Fruit fly (Drosophila melanogaster) whole organism, embryonic: ENCODE data around the gene Ptp36E.
A peak's percentile ranks its signal among the peaks of the same experiment; 100 is the strongest.

ENCODE experiments used
- Ada2b ChIP-seq: fragments of 200-800 bp; sonication (Bioruptor generic); IDR thresholded peaks from 2 replicates; pipeline ENCODE4 v1.3.6; 2022; ENCODE audit warnings: missing biosample characterization, missing genetic modification characterization
- CG10979 ChIP-seq: fragments of 200-800 bp; sonication (Bioruptor generic); optimal IDR thresholded peaks from 2 replicates; lab custom pipeline; 2018; ENCODE audit warnings: missing biosample characterization, mild to moderate bottlenecking, missing genetic modification characterization, moderate library complexity
- CG11723 ChIP-seq: fragments of 200-800 bp; sonication (Bioruptor generic); optimal IDR thresholded peaks from 2 replicates; lab custom pipeline; 2017; ENCODE audit warnings: missing biosample characterization, mild to moderate bottlenecking, missing genetic modification characterization
- CG13287 ChIP-seq: fragments of 200-800 bp; sonication (Bioruptor generic); IDR thresholded peaks from 2 replicates; pipeline ENCODE4 v1.3.6; 2022; ENCODE audit warnings: missing biosample characterization, missing genetic modification characterization; ENCODE audit not compliant: partially characterized antibody
- CG14860 ChIP-seq: fragments of 200-800 bp; sonication (Bioruptor generic); IDR thresholded peaks from 3 replicates; pipeline ENCODE4 v1.3.6; 2022; ENCODE audit warnings: missing biosample characterization, missing genetic modification characterization; ENCODE audit not compliant: partially characterized antibody
- CG16815 ChIP-seq: fragments of 200-800 bp; sonication (Bioruptor generic); optimal IDR thresholded peaks from 3 replicates; lab custom pipeline; 2017; ENCODE audit warnings: missing biosample characterization, mild to moderate bottlenecking, missing genetic modification characterization
- CG17359 ChIP-seq: fragments of 200-800 bp; sonication (Bioruptor generic); optimal IDR thresholded peaks from 3 replicates; lab custom pipeline; 2018; ENCODE audit warnings: missing biosample characterization, mild to moderate bottlenecking, missing genetic modification characterization, moderate library complexity
- CG17568 ChIP-seq: fragments of 200-800 bp; sonication (Bioruptor generic); optimal IDR thresholded peaks from 2 replicates; lab custom pipeline; 2018; ENCODE audit warnings: missing biosample characterization, mild to moderate bottlenecking, missing genetic modification characterization, moderate library complexity
- CG17829 ChIP-seq: fragments of 200-800 bp; optimal IDR thresholded peaks from 2 replicates; lab custom pipeline; 2019; ENCODE audit warnings: missing biosample characterization, mild to moderate bottlenecking, missing genetic modification characterization, moderate library complexity
- CG18599 ChIP-seq: fragments of 200-800 bp; sonication (Bioruptor generic); optimal IDR thresholded peaks from 3 replicates; lab custom pipeline; 2017; ENCODE audit warnings: missing biosample characterization, missing genetic modification characterization, mild to moderate bottlenecking, moderate library complexity, missing genetic modification reagents
- CG2889 ChIP-seq: fragments of 200-800 bp; sonication (Bioruptor generic); IDR thresholded peaks from 3 replicates; pipeline ENCODE4 v1.3.6; 2022; ENCODE audit warnings: missing biosample characterization, missing genetic modification characterization
- CG3281 ChIP-seq: fragments of 200-800 bp; sonication (Bioruptor generic); optimal IDR thresholded peaks from 3 replicates; lab custom pipeline; 2017; ENCODE audit warnings: missing biosample characterization, mild to moderate bottlenecking, missing genetic modification characterization
- CG43689 ChIP-seq: fragments of 200-800 bp; sonication (Bioruptor generic); IDR thresholded peaks from 2 replicates; pipeline ENCODE4 v1.3.6; 2022; ENCODE audit warnings: missing biosample characterization, missing genetic modification characterization
- CG4820 ChIP-seq: fragments of 200-800 bp; sonication (Bioruptor generic); optimal IDR thresholded peaks from 3 replicates; lab custom pipeline; 2016; ENCODE audit warnings: missing biosample characterization, missing genetic modification characterization
- CG5180 ChIP-seq: fragments of 200-800 bp; sonication (Bioruptor generic); optimal IDR thresholded peaks from 3 replicates; lab custom pipeline; 2017; ENCODE audit warnings: missing biosample characterization, missing genetic modification characterization, mild to moderate bottlenecking, moderate library complexity, missing genetic modification reagents
- CG6654 ChIP-seq: fragments of 200-800 bp; sonication (Bioruptor generic); optimal IDR thresholded peaks from 2 replicates; lab custom pipeline; 2017; ENCODE audit warnings: missing biosample characterization, mild to moderate bottlenecking, missing genetic modification characterization
- CG7987 ChIP-seq: fragments of 200-800 bp; sonication (Bioruptor generic); optimal IDR thresholded peaks from 2 replicates; lab custom pipeline; 2018; ENCODE audit warnings: missing biosample characterization, mild to moderate bottlenecking, missing genetic modification characterization, moderate library complexity
- CG8924 ChIP-seq: fragments of 200-800 bp; optimal IDR thresholded peaks from 3 replicates; lab custom pipeline; 2019; ENCODE audit warnings: missing biosample characterization, mild to moderate bottlenecking, missing genetic modification characterization, moderate library complexity
- CG9727 ChIP-seq: fragments of 200-800 bp; sonication (Bioruptor generic); optimal IDR thresholded peaks from 3 replicates; lab custom pipeline; 2017; ENCODE audit warnings: missing biosample characterization, mild to moderate bottlenecking, missing genetic modification characterization
- Camta ChIP-seq: fragments of 200-800 bp; sonication (Bioruptor generic); optimal IDR thresholded peaks from 2 replicates; lab custom pipeline; 2016; ENCODE audit warnings: missing biosample characterization, missing genetic modification characterization
- Doc2 ChIP-seq: fragments of 200-800 bp; sonication (Bioruptor generic); IDR thresholded peaks from 2 replicates; pipeline ENCODE4 v1.3.6; 2022; ENCODE audit warnings: missing biosample characterization, missing genetic modification characterization
- Dp ChIP-seq: fragments of 200-800 bp; sonication (Bioruptor generic); optimal IDR thresholded peaks from 2 replicates; lab custom pipeline; 2018; ENCODE audit warnings: missing biosample characterization, mild to moderate bottlenecking, missing genetic modification characterization, moderate library complexity
- Gsc ChIP-seq: fragments of 200-800 bp; sonication (Bioruptor generic); IDR thresholded peaks from 2 replicates; pipeline ENCODE4 v1.3.6; 2022; ENCODE audit warnings: missing biosample characterization, missing genetic modification characterization
- H15 ChIP-seq: fragments of 200-800 bp; sonication (Bioruptor generic); IDR thresholded peaks from 3 replicates; pipeline ENCODE4 v1.3.6; 2022; ENCODE audit warnings: missing biosample characterization, missing genetic modification characterization
- Hr3 ChIP-seq: fragments of 200-800 bp; sonication (Bioruptor generic); optimal IDR thresholded peaks from 3 replicates; lab custom pipeline; 2016; ENCODE audit warnings: missing biosample characterization, missing genetic modification characterization
- Hr78 ChIP-seq, 2 experiments: fragments of 200-800 bp in 1 of 2; fragments of >200 bp in 1 of 2; sonication (Bioruptor generic) in 1 of 2; optimal IDR thresholded peaks; 2 replicates each; lab custom pipeline; 2017 to 2019; ENCODE audit warnings: missing biosample characterization in 2 of 2, missing genetic modification characterization in 2 of 2, mild to moderate bottlenecking in 1 of 2, moderate library complexity in 1 of 2
- Lpt ChIP-seq: fragments of >200 bp; optimal IDR thresholded peaks from 2 replicates; lab custom pipeline; 2018; ENCODE audit warnings: missing biosample characterization, missing genetic modification characterization
- NFAT ChIP-seq: fragments of 200-800 bp; sonication (Bioruptor generic); IDR thresholded peaks from 2 replicates; pipeline ENCODE4 v1.3.6; 2022; ENCODE audit warnings: missing biosample characterization, missing genetic modification characterization
- NK7.1 ChIP-seq: fragments of 200-800 bp; sonication (Bioruptor generic); optimal IDR thresholded peaks from 3 replicates; lab custom pipeline; 2016; ENCODE audit warnings: missing biosample characterization, missing genetic modification characterization
- Nf-YB ChIP-seq: fragments of 200-800 bp; sonication (Bioruptor generic); optimal IDR thresholded peaks from 3 replicates; lab custom pipeline; 2019; ENCODE audit warnings: missing biosample characterization, mild to moderate bottlenecking, missing genetic modification characterization, moderate library complexity
- cato ChIP-seq: fragments of 200-800 bp; sonication (Bioruptor generic); optimal IDR thresholded peaks from 2 replicates; lab custom pipeline; 2016; ENCODE audit warnings: missing biosample characterization, missing genetic modification characterization, borderline replicate concordance
- chn ChIP-seq: fragments of 200-800 bp; sonication (Bioruptor generic); optimal IDR thresholded peaks from 2 replicates; lab custom pipeline; 2016; ENCODE audit warnings: missing biosample characterization, missing genetic modification characterization
- crc ChIP-seq: fragments of 200-800 bp; sonication (Bioruptor generic); optimal IDR thresholded peaks from 2 replicates; lab custom pipeline; 2016; ENCODE audit warnings: missing biosample characterization, missing genetic modification characterization
- dati ChIP-seq: fragments of 200-800 bp; sonication (Bioruptor generic); IDR thresholded peaks from 2 replicates; pipeline ENCODE4 v1.3.6; 2022; ENCODE audit warnings: missing biosample characterization, missing genetic modification characterization
- fd102C ChIP-seq: fragments of 200-800 bp; sonication (Bioruptor generic); optimal IDR thresholded peaks from 2 replicates; lab custom pipeline; 2018; ENCODE audit warnings: missing biosample characterization, mild to moderate bottlenecking, missing genetic modification characterization, moderate library complexity
- gt ChIP-seq: fragments of 200-800 bp; sonication (Bioruptor generic); IDR thresholded peaks from 2 replicates; pipeline ENCODE4 v1.3.6; 2022; ENCODE audit warnings: missing biosample characterization, missing genetic modification characterization
- inv ChIP-seq: fragments of 200-800 bp; sonication (Bioruptor generic); IDR thresholded peaks from 2 replicates; pipeline ENCODE4 v1.3.6; 2022; ENCODE audit warnings: missing biosample characterization, missing genetic modification characterization; ENCODE audit not compliant: partially characterized antibody
- jumu ChIP-seq: fragments of 200-800 bp; sonication (Bioruptor generic); optimal IDR thresholded peaks from 3 replicates; lab custom pipeline; 2016; ENCODE audit warnings: missing biosample characterization, missing genetic modification characterization
- kah ChIP-seq: fragments of 200-800 bp; sonication (Bioruptor generic); optimal IDR thresholded peaks from 2 replicates; lab custom pipeline; 2018; ENCODE audit warnings: missing biosample characterization, mild to moderate bottlenecking, missing genetic modification characterization
- nom ChIP-seq: fragments of 200-800 bp; sonication (Bioruptor generic); optimal IDR thresholded peaks from 2 replicates; lab custom pipeline; 2017; ENCODE audit warnings: missing biosample characterization, missing genetic modification characterization, mild to moderate bottlenecking, moderate library complexity, missing genetic modification reagents
- org-1 ChIP-seq: fragments of 200-800 bp; sonication (Bioruptor generic); optimal IDR thresholded peaks from 2 replicates; lab custom pipeline; 2017; ENCODE audit warnings: missing biosample characterization, missing genetic modification characterization
- prd ChIP-seq, 3 experiments: fragments of >200 bp in 2 of 3; fragments of 200-800 bp in 1 of 3; sonication (Bioruptor generic) in 1 of 3; optimal IDR thresholded peaks in 2 of 3; IDR thresholded peaks in 1 of 3; 2 replicates in 2 of 3; 3 replicates in 1 of 3; pipeline versions ENCODE4 v1.3.6 to Lab custom; 2017 to 2022; ENCODE audit warnings: missing biosample characterization in 1 of 3, missing genetic modification characterization in 1 of 3
- ranshi ChIP-seq: fragments of 200-800 bp; sonication (Bioruptor generic); IDR thresholded peaks from 2 replicates; pipeline ENCODE4 v1.3.6; 2022; ENCODE audit warnings: missing biosample characterization, missing genetic modification characterization
- row ChIP-seq: fragments of 200-800 bp; sonication (Bioruptor generic); IDR thresholded peaks from 3 replicates; pipeline ENCODE4 v1.3.6; 2022; ENCODE audit warnings: missing biosample characterization, missing genetic modification characterization
- slp2 ChIP-seq: fragments of 200-800 bp; sonication (Bioruptor generic); optimal IDR thresholded peaks from 2 replicates; lab custom pipeline; 2016; ENCODE audit warnings: missing biosample characterization, missing genetic modification characterization
- trh ChIP-seq: fragments of 200-800 bp; sonication (Bioruptor generic); optimal IDR thresholded peaks from 2 replicates; lab custom pipeline; 2016; ENCODE audit warnings: missing biosample characterization, missing genetic modification characterization
- ttk ChIP-seq: fragments of 200-800 bp; sonication (Bioruptor generic); IDR thresholded peaks from 2 replicates; pipeline ENCODE4 v2.1.2; 2022; ENCODE audit warnings: missing biosample characterization, missing genetic modification characterization
- wek ChIP-seq: fragments of 200-800 bp; sonication (Bioruptor generic); optimal IDR thresholded peaks from 3 replicates; lab custom pipeline; 2018; ENCODE audit warnings: missing biosample characterization, mild to moderate bottlenecking, missing genetic modification characterization, moderate library complexity
- wor ChIP-seq: fragments of 200-800 bp; sonication (Bioruptor generic); IDR thresholded peaks from 2 replicates; pipeline ENCODE4 v1.3.6; 2022; ENCODE audit warnings: missing biosample characterization, missing genetic modification characterization
- z ChIP-seq: fragments of 200-800 bp; sonication (Bioruptor generic); IDR thresholded peaks from 3 replicates; pipeline ENCODE4 v1.3.6; 2022; ENCODE audit warnings: missing biosample characterization, missing genetic modification characterization

Ptp36E gene

dm6 chr2L:18152172-18152639 lies 32.6 kb downstream of the Ptp36E start, which contains the start of gene Socs36E (continued):
- peak; percentile 62 for TF ChIP-seq CG7987
- peak; percentile 42; the same call in 1 of the 2 replicates for TF ChIP-seq inv (GFP tag; lab: Robert Waterston, UW)
- peak; percentile 55 for TF ChIP-seq CG8924 (tag; lab: Kevin White, UChicago)
- TF ChIP-seq CG43689 (GFP tag; lab: Robert Waterston, UW) = no peak
- peak; percentile 37 for TF ChIP-seq jumu (GFP tag; lab: Kevin White, UChicago)
- TF ChIP-seq Hr3 (GFP tag; lab: Kevin White, UChicago) = peak; percentile 97
- TF ChIP-seq Doc2 (GFP tag; lab: Robert Waterston, UW) = no peak
- peak; percentile 43 for TF ChIP-seq Nf-YB (GFP tag; lab: Kevin White, UChicago)
- no peak for TF ChIP-seq cato
- TF ChIP-seq CG17359 (tag; lab: Kevin White, UChicago) = no peak
- TF ChIP-seq kah = no peak
- TF ChIP-seq fd102C (GFP tag; lab: Kevin White, UChicago) = no peak
- no peak for TF ChIP-seq ranshi (GFP tag; lab: Robert Waterston, UW)
- TF ChIP-seq CG2889 (GFP tag; lab: Robert Waterston, UW) = no peak
- TF ChIP-seq prd (optimal IDR thresholded peaks at IDR 0.05; lab: Kevin White, UChicago) = no peak
- TF ChIP-seq prd (GFP tag; IDR thresholded peaks at IDR 0.05; lab: Robert Waterston, UW) = 0 out of 3 replicates have a peak, but pooled peaks have one; percentile 27
- TF ChIP-seq Camta (GFP tag; lab: Kevin White, UChicago) = no peak
- TF ChIP-seq CG18599 (GFP tag; lab: Kevin White, UChicago) = no peak
- TF ChIP-seq Gsc (GFP tag; lab: Robert Waterston, UW) = no peak
- TF ChIP-seq wor (GFP tag; lab: Robert Waterston, UW) = no peak
- TF ChIP-seq crc (GFP tag; lab: Kevin White, UChicago) = no peak
- TF ChIP-seq CG9727 (GFP tag; lab: Kevin White, UChicago) = no peak
- peak; percentile 41 for TF ChIP-seq nom (GFP tag; lab: Kevin White, UChicago)
- no peak for TF ChIP-seq CG11723 (GFP tag; lab: Kevin White, UChicago)
- TF ChIP-seq NFAT (GFP tag; lab: Robert Waterston, UW) = peak; percentile 67; the same call in 1 of the 2 replicates
- no peak for TF ChIP-seq slp2 (GFP tag; lab: Kevin White, UChicago)
- TF ChIP-seq CG10979 (tag; lab: Kevin White, UChicago) = peak; percentile 0
- peak; percentile 62 for TF ChIP-seq CG13287 (GFP tag; lab: Robert Waterston, UW)
- TF ChIP-seq H15 = no peak; the same call in 2 of the 3 replicates
- TF ChIP-seq Dp (GFP tag; lab: Kevin White, UChicago) = peak; percentile 63
- peak; percentile 5 for TF ChIP-seq org-1
- TF ChIP-seq wek (GFP tag; lab: Kevin White, UChicago) = no peak
- TF ChIP-seq CG5180 (GFP tag; lab: Kevin White, UChicago) = no peak
- TF ChIP-seq trh (GFP tag; lab: Kevin White, UChicago) = no peak
- TF ChIP-seq dati (GFP tag; lab: Robert Waterston, UW) = no peak
- no peak for TF ChIP-seq Lpt (GFP tag; lab: Kevin White, UChicago)
- no peak for TF ChIP-seq CG6654 (GFP tag; lab: Kevin White, UChicago)
- TF ChIP-seq NK7.1 = no peak
- TF ChIP-seq CG4820 (GFP tag; lab: Kevin White, UChicago) = peak; percentile 32
- peak; percentile 85 for TF ChIP-seq CG17829 (tag; lab: Kevin White, UChicago)
- TF ChIP-seq CG3281 (GFP tag; lab: Kevin White, UChicago) = no peak
- peak; percentile 72; the same call in 2 of the 3 replicates for TF ChIP-seq z (GFP tag; lab: Robert Waterston, UW)
- TF ChIP-seq gt = no peak
- TF ChIP-seq ttk (GFP tag; lab: Robert Waterston, UW) = no peak
- no peak for TF ChIP-seq chn (GFP tag; lab: Kevin White, UChicago)
- no peak for TF ChIP-seq Hr78 (GFP tag; optimal IDR thresholded peaks at IDR 0.05; lab: Kevin White, UChicago)
- no peak for TF ChIP-seq CG14860
- TF ChIP-seq row (GFP tag; lab: Robert Waterston, UW) = peak; percentile 53
- TF ChIP-seq Ada2b = no peak
- TF ChIP-seq CG16815 (GFP tag; lab: Kevin White, UChicago) = no peak
- no peak for TF ChIP-seq CG17568 (GFP tag; lab: Kevin White, UChicago)
